Worm (Caenorhabditis elegans): ENCODE results near the gene ugt-59.

- no peak for TF ChIP-seq unc-130 (tag; optimal IDR thresholded peaks at IDR 0.05)
- no peak for TF ChIP-seq egl-27 (tag; optimal IDR thresholded peaks at IDR 0.05)
- no peak for TF ChIP-seq mep-1 (tag; optimal IDR thresholded peaks at IDR 0.05)
- no peak for TF ChIP-seq snpc-4 (tag; optimal IDR thresholded peaks at IDR 0.05)
- no peak for TF ChIP-seq pqm-1 (tag; optimal IDR thresholded peaks at IDR 0.05)
- no peak for TF ChIP-seq aha-1 (tag; optimal IDR thresholded peaks at IDR 0.05)
- TF ChIP-seq skn-1 (tag; optimal IDR thresholded peaks at IDR 0.05), result no peak
- TF ChIP-seq hlh-4 (tag; optimal IDR thresholded peaks at IDR 0.05), result no peak
- no peak for TF ChIP-seq sptf-1 (tag; optimal IDR thresholded peaks at IDR 0.05)
These were observed 48.9 kb downstream of the ugt-59 start, which contains the start of gene rfk-1 for ce11 chrIV:10409377-10409776.
